Worm (Caenorhabditis elegans): Measurements from ENCODE around the gene Y26G10.4.

Y26G10.4 gene

ce11 chrV:17699097-17699496 lies at the start of gene Y26G10.4:
Gene Y26G10.4, minus strand, starts transcription at chrV:17699197.
- no peak for TF ChIP-seq mep-1 (tag; optimal IDR thresholded peaks at IDR 0.05)
- TF ChIP-seq drap-1 (GFP tag; optimal IDR thresholded peaks at IDR 0.05): no peak
- TF ChIP-seq ceh-83 (GFP tag; optimal IDR thresholded peaks at IDR 0.05): no peak
- TF ChIP-seq ham-2 (GFP tag; optimal IDR thresholded peaks at IDR 0.05): no peak
- no peak for TF ChIP-seq ztf-11 (tag; optimal IDR thresholded peaks at IDR 0.05)
- TF ChIP-seq elt-1 (tag; optimal IDR thresholded peaks at IDR 0.05; ENCODE audit: borderline replicate concordance, insufficient read depth): no peak
- TF ChIP-seq zip-8 (tag; optimal IDR thresholded peaks at IDR 0.05): no peak
- TF ChIP-seq unc-62 (GFP tag; optimal IDR thresholded peaks at IDR 0.05): no peak
- no peak for TF ChIP-seq sem-2 (GFP tag; optimal IDR thresholded peaks at IDR 0.05)
- TF ChIP-seq hlh-1 (tag; optimal IDR thresholded peaks at IDR 0.05): no peak
- TF ChIP-seq mls-2 (tag; optimal IDR thresholded peaks at IDR 0.05): no peak
- no peak for TF ChIP-seq nhr-2 (tag; optimal IDR thresholded peaks at IDR 0.05)

DNA sequence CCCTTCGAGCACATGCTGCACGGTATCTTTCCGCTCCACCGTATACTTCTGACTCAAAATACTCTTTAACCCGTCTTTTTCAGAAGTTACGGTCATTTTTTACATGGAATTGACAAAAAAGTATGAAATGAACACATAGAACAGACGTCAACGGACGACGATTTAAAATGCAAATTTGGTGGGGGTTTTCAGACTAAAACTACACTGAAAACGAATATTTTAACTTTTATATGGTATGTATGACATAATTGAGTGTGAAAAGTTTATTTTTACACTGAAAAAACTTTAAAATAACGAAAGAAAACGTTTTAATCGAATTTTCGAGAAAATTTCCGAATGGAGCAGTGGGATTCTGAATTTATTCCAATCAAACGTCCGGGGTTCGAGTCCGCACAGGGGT lies 48.0 kb upstream of the Y26G10.4 start, which contains the start of gene twk-36:
Gene twk-36 (minus strand): TSS at position 101 of the 400 bp plus-strand sequence.
- TF ChIP-seq ceh-43 (GFP tag; optimal IDR thresholded peaks at IDR 0.05) (no peak), M03D4.4 (tag; optimal IDR thresholded peaks at IDR 0.05) (no peak), cnd-1 (tag; optimal IDR thresholded peaks at IDR 0.05) (no peak), nhr-28 (tag; optimal IDR thresholded peaks at IDR 0.05) (no peak), mab-5 (tag; optimal IDR thresholded peaks at IDR 0.05) (no peak), unc-39 (tag; optimal IDR thresholded peaks at IDR 0.05) (no peak), mep-1 (tag; optimal IDR thresholded peaks at IDR 0.05) (no peak), nhr-2 (tag; optimal IDR thresholded peaks at IDR 0.05) (no peak), lin-13 (tag; optimal IDR thresholded peaks at IDR 0.05) (no peak), elt-3 (tag; optimal IDR thresholded peaks at IDR 0.05) (no peak)

DNA sequence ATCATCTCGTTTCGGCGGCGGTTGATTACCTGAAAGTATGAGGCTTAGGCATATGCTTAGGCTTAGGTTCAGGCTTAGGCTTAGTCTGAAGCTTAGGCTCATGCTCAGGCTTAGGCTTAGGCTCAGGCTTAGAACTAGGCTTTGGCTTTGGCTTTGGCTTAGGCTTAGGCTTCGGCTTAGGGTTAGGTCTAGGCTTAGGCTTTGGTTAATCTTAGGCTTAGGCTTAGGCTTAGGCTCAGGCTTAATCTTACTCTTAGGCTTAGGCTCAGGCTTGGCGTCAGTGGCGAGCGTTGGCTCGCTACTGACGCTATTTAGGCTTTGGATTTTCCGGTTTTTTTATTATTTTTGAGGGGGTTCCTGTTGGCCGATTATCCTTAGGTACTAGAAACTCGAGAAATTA lies 44.8 kb upstream of the Y26G10.4 start:
- TF ChIP-seq M03D4.4 (tag; optimal IDR thresholded peaks at IDR 0.05) (no peak), ceh-39 (tag; optimal IDR thresholded peaks at IDR 0.05) (no peak), nhr-28 (tag; optimal IDR thresholded peaks at IDR 0.05) (no peak), mls-2 (tag; optimal IDR thresholded peaks at IDR 0.05) (no peak), ceh-83 (GFP tag; optimal IDR thresholded peaks at IDR 0.05) (peak; percentile 53), ces-1 (GFP tag; optimal IDR thresholded peaks at IDR 0.05) (no peak)

DNA sequence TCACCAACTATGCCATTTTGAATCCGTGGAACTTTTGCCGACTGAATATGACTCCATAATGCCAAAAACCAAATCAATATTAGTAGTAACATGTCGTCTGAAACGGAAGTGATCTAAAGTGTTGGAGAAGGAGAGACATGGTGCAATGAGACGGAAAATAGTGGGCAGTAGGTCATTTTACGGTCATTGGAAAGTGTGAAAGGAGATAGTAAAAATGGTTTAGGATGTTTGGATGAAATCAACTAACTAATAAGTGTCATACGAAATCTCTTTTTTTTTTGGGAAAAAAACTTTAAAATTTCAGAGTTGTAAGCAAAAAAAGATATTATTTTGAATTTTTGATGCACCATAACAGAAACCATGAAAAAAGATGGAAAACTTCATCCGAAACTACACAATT lies 40.8 kb upstream of the Y26G10.4 start, which contains the start of gene cutl-4:
Gene cutl-4 (minus strand): TSS at position 101 of the 400 bp plus-strand sequence.
- TF ChIP-seq ceh-43 (GFP tag; optimal IDR thresholded peaks at IDR 0.05) (no peak), bed-3 (GFP tag; optimal IDR thresholded peaks at IDR 0.05) (no peak), ztf-11 (tag; optimal IDR thresholded peaks at IDR 0.05) (no peak), ces-1 (GFP tag; optimal IDR thresholded peaks at IDR 0.05) (no peak), ham-2 (GFP tag; optimal IDR thresholded peaks at IDR 0.05) (no peak), mls-2 (tag; optimal IDR thresholded peaks at IDR 0.05) (no peak), elt-3 (tag; optimal IDR thresholded peaks at IDR 0.05) (no peak), lin-13 (tag; optimal IDR thresholded peaks at IDR 0.05) (no peak), zip-8 (tag; optimal IDR thresholded peaks at IDR 0.05) (no peak), nhr-237 (tag; optimal IDR thresholded peaks at IDR 0.05) (no peak), flh-1 (GFP tag; optimal IDR thresholded peaks at IDR 0.05) (no peak), snpc-4 (tag; optimal IDR thresholded peaks at IDR 0.05) (no peak), blmp-1 (tag; optimal IDR thresholded peaks at IDR 0.05) (no peak), elt-1 (tag; optimal IDR thresholded peaks at IDR 0.05; ENCODE audit: borderline replicate concordance, insufficient read depth) (no peak), sptf-1 (tag; optimal IDR thresholded peaks at IDR 0.05) (no peak), unc-62 (GFP tag; optimal IDR thresholded peaks at IDR 0.05) (no peak), lsy-2 (tag; optimal IDR thresholded peaks at IDR 0.05) (no peak), drap-1 (GFP tag; optimal IDR thresholded peaks at IDR 0.05) (no peak), unc-39 (tag; optimal IDR thresholded peaks at IDR 0.05) (no peak)

- TF ChIP-seq nhr-12 (tag; optimal IDR thresholded peaks at IDR 0.05): no peak
- TF ChIP-seq hlh-1 (tag; optimal IDR thresholded peaks at IDR 0.05): peak; percentile 26
These were observed 33.5 kb upstream of the Y26G10.4 start, which contains the start of gene twk-42 for ce11 chrV:17732516-17732915. Gene twk-42, minus strand, starts transcription at chrV:17732616.

DNA sequence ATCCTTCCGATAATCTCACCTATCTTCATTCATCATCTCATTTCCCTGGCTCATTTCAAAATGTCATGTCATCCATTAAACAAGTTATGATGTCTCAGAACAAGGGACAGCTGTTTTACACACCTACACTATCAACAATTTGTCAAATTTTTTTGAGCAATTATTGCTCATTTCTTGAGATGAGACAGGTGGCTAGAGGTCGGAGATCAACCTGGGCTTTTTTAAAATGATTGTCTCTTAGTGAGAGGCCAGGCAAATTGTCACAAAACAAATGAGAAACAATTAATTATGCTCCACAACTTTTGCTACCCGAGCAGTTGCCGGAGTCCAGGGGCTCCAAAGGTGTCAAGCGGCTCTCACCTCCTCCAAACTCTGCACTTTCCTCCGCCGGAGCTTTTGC lies 29.8 kb upstream of the Y26G10.4 start:
- TF ChIP-seq unc-62 (GFP tag; optimal IDR thresholded peaks at IDR 0.05) (peak; percentile 81), hlh-1 (tag; optimal IDR thresholded peaks at IDR 0.05) (peak; percentile 81), zip-8 (tag; optimal IDR thresholded peaks at IDR 0.05) (no peak), unc-120 (tag; optimal IDR thresholded peaks at IDR 0.05; ENCODE audit: poor library complexity, severe bottlenecking) (no peak), flh-1 (GFP tag; optimal IDR thresholded peaks at IDR 0.05) (no peak), cnd-1 (tag; optimal IDR thresholded peaks at IDR 0.05) (no peak)

Measured in whole organism, mixed stage, embryonic.